Fruit fly (Drosophila melanogaster): ENCODE results near the gene Tmtc4.

dm6 chr3R:15346018-15346383, 5.0 kb upstream of the Tmtc4 start, which contains the start of the genes Surf4 and CG31301:
- no peak for TF ChIP-seq psq (optimal IDR thresholded peaks at IDR 0.05)
- no peak for TF ChIP-seq EcR (GFP tag; optimal IDR thresholded peaks at IDR 0.05)
- no peak for TF ChIP-seq pan (optimal IDR thresholded peaks at IDR 0.05)
